Worm (Caenorhabditis elegans) whole organism, late embryonic: Measurements from ENCODE around the gene pqn-15.
A peak's percentile ranks its signal among the peaks of the same experiment; 100 is the strongest.

Experiments used
- C08G9.2 ChIP-seq: sonication (generic microtip); optimal IDR thresholded peaks from 2 replicates; lab custom pipeline; 2016; ENCODE audit warnings: mild to moderate bottlenecking, missing genetic modification characterization, moderate library complexity, missing compliant biosample characterization
- ahr-1 ChIP-seq: sonication (generic microtip); optimal IDR thresholded peaks from 2 replicates; lab custom pipeline; 2016; ENCODE audit warnings: missing genetic modification characterization, missing compliant biosample characterization
- ceh-2 ChIP-seq: sonication (generic microtip); optimal IDR thresholded peaks from 2 replicates; lab custom pipeline; 2016; ENCODE audit warnings: missing genotype, missing genetic modification characterization, missing compliant biosample characterization
- ceh-24 ChIP-seq: sonication (generic microtip); optimal IDR thresholded peaks from 2 replicates; lab custom pipeline; 2016; ENCODE audit warnings: mild to moderate bottlenecking, missing genetic modification characterization, missing compliant biosample characterization
- ceh-31 ChIP-seq: sonication (generic microtip); optimal IDR thresholded peaks from 2 replicates; lab custom pipeline; 2016; ENCODE audit warnings: missing genetic modification characterization, missing compliant biosample characterization
- ceh-34 ChIP-seq: sonication (generic microtip); optimal IDR thresholded peaks from 2 replicates; lab custom pipeline; 2016; ENCODE audit warnings: mild to moderate bottlenecking, missing genetic modification characterization, missing compliant biosample characterization
- ceh-48 ChIP-seq: sonication (generic microtip); optimal IDR thresholded peaks from 2 replicates; lab custom pipeline; 2016; ENCODE audit warnings: missing genetic modification characterization, inconsistent platforms, missing compliant biosample characterization
- che-1 ChIP-seq: sonication (generic microtip); optimal IDR thresholded peaks from 2 replicates; lab custom pipeline; 2016; ENCODE audit warnings: mild to moderate bottlenecking, missing genetic modification characterization, missing compliant biosample characterization
- dmd-4 ChIP-seq: sonication (generic microtip); optimal IDR thresholded peaks from 2 replicates; lab custom pipeline; 2016; ENCODE audit warnings: borderline replicate concordance, missing genetic modification characterization, missing compliant biosample characterization
- elt-2 ChIP-seq: sonication (generic microtip); optimal IDR thresholded peaks from 2 replicates; lab custom pipeline; 2016; ENCODE audit warnings: missing genetic modification reagents, missing genetic modification characterization, missing compliant biosample characterization
- ets-4 ChIP-seq: sonication (generic microtip); optimal IDR thresholded peaks from 2 replicates; lab custom pipeline; 2016; ENCODE audit warnings: missing genetic modification characterization, missing compliant biosample characterization
- eyg-1 ChIP-seq: sonication (generic microtip); optimal IDR thresholded peaks from 2 replicates; lab custom pipeline; 2016; ENCODE audit warnings: missing genotype, missing genetic modification characterization, missing compliant biosample characterization
- hlh-6 ChIP-seq: sonication (generic microtip); optimal IDR thresholded peaks from 2 replicates; lab custom pipeline; 2016; ENCODE audit warnings: missing genotype, missing genetic modification characterization, missing compliant biosample characterization
- lim-6 ChIP-seq: sonication (generic microtip); optimal IDR thresholded peaks from 2 replicates; lab custom pipeline; 2016; ENCODE audit warnings: missing genetic modification characterization, missing compliant biosample characterization
- nfya-1 ChIP-seq: sonication (generic microtip); optimal IDR thresholded peaks from 2 replicates; lab custom pipeline; 2017; ENCODE audit warnings: missing genetic modification characterization, mild to moderate bottlenecking, missing compliant biosample characterization, antibody characterized with exemption, moderate library complexity
- nhr-11 ChIP-seq: fragments of 150-350 bp; optimal IDR thresholded peaks from 2 replicates; lab custom pipeline; 2014; ENCODE audit warnings: missing biosample characterization, missing genetic modification characterization
- rnt-1 ChIP-seq: sonication (generic microtip); optimal IDR thresholded peaks from 2 replicates; lab custom pipeline; 2016; ENCODE audit warnings: missing genetic modification characterization, missing compliant biosample characterization
- tbx-2 ChIP-seq: sonication (generic microtip); optimal IDR thresholded peaks from 2 replicates; lab custom pipeline; 2016; ENCODE audit warnings: missing genetic modification characterization, missing compliant biosample characterization
- unc-3 ChIP-seq, 2 experiments: fragments of 200-800 bp in 1 of 2; sonication (Bioruptor generic) in 1 of 2; sonication (generic microtip) in 1 of 2; conservative IDR thresholded peaks in 1 of 2; optimal IDR thresholded peaks in 1 of 2; 2 replicates each; pipeline versions ENCODE4 v1.3.6 to Lab custom; 2016 to 2022; ENCODE audit warnings: missing compliant biosample characterization in 2 of 2, missing genetic modification characterization in 2 of 2, missing genetic modification reagents in 1 of 2
- unc-42 ChIP-seq: sonication (generic microtip); optimal IDR thresholded peaks from 2 replicates; lab custom pipeline; 2016; ENCODE audit warnings: missing genotype, missing genetic modification characterization, missing compliant biosample characterization

Gene pqn-15

DNA sequence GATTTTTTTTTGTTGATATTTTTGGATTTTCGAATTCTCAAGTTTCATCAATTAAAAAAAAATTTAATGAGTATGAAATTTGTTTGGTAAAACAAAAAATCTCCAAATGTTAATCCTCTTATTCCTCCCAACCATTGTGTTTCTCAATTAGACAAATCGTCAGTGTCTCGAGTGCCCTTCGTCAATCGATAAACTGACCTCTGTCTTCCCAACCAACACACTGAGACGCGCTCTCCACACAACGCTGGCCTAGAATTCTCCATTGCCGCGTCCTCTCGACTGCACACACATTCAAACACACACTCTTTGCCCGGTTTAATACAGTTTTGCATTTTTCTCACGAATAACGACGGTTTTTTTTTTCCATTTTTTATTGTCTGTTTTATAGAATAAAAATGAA, 52.0 kb downstream of the pqn-15 start, which contains the start of gene taf-11.1:
Gene taf-11.1 (plus strand): TSS at position 389 of the 400 bp plus-strand sequence.
- TF ChIP-seq dmd-4 (tag; lab: Kevin White, UChicago) = no peak
- TF ChIP-seq unc-42 (tag; lab: Kevin White, UChicago) = peak; percentile 20
- peak; percentile 29 for TF ChIP-seq tbx-2
- no peak for TF ChIP-seq eyg-1 (tag; lab: Kevin White, UChicago)
- TF ChIP-seq ceh-34 = no peak
- TF ChIP-seq elt-2 (tag; lab: Kevin White, UChicago) = peak; percentile 5
- TF ChIP-seq ets-4 (tag; lab: Kevin White, UChicago) = peak; percentile 37
- TF ChIP-seq ceh-31 (tag; lab: Kevin White, UChicago) = peak; percentile 60
- TF ChIP-seq C08G9.2 (tag; lab: Kevin White, UChicago) = peak; percentile 18
- peak; percentile 55 for TF ChIP-seq ceh-48 (tag; lab: Kevin White, UChicago)
- peak; percentile 2 for TF ChIP-seq nfya-1 (tag; lab: Kevin White, UChicago)
- TF ChIP-seq ceh-2 (tag; lab: Kevin White, UChicago) = peak; percentile 37
- TF ChIP-seq, all 69 proteins: peak for 9

DNA sequence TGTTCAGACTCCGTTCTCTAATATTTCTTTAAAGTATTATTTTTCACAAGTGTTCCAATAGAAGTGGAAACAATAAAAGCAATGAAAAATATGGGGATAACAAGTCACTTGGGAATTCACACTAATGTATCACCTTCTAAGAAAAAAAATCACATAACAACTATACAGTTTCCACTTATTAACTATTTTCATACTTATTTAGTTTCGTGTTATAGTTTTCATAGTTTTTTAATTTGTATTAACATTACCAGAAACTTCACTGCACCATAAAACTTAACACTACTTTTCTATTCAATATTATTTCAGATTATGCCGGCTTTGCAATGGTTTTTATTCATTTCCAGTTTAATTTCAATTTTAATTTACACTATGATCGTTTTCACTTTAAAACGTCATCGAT, 54.7 kb downstream of the pqn-15 start, which contains the start of gene srv-5:
Gene srv-5 (plus strand): TSS at position 301 of the 400 bp plus-strand sequence.
- TF ChIP-seq ceh-31 (tag; lab: Kevin White, UChicago) = no peak
- no peak for TF ChIP-seq nhr-11
- no peak for TF ChIP-seq rnt-1 (tag; lab: Kevin White, UChicago)
- no peak for TF ChIP-seq lim-6 (tag; lab: Kevin White, UChicago)
- TF ChIP-seq che-1 (tag; lab: Kevin White, UChicago) = no peak

DNA sequence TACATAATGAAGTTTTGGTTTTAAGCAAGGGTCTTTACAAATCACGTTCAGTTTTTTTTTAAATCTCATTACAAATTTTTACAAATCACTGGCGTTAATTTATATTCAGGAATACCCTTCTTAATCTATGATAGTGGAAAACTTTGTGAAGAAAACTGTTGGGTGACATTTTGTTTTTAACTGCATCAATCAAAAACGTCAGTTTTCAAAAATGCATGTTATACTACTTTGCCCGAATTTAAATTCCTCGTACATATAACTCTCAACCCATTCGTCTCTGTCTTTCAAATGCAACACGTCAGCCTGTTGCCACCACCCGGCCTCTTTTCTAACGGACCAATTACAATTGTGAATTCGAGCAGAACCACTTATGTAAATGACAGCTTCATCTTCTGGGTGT, 57.8 kb downstream of the pqn-15 start, which contains the start of gene hlh-13:
Gene hlh-13 (plus strand): TSS at position 301 of the 400 bp plus-strand sequence.
- TF ChIP-seq C08G9.2 (tag; lab: Kevin White, UChicago) (no peak), unc-3 (GFP tag; conservative IDR thresholded peaks at IDR 0.05; lab: Robert Waterston, UW) (no peak), unc-3 (tag; optimal IDR thresholded peaks at IDR 0.05; lab: Kevin White, UChicago) (no peak), ceh-2 (tag; lab: Kevin White, UChicago) (no peak), ceh-24 (tag; lab: Kevin White, UChicago) (no peak), hlh-6 (tag; lab: Kevin White, UChicago) (no peak), ahr-1 (tag; lab: Kevin White, UChicago) (no peak), tbx-2 (no peak)

ce11 chrX:4248417-4248816, 58.3 kb downstream of the pqn-15 start:
- TF ChIP-seq ceh-48 (tag; lab: Kevin White, UChicago) = no peak
